Fruit fly (Drosophila melanogaster) whole organism, embryonic: ENCODE results near the gene CG42494.

ENCODE experiments used
- Asciz ChIP-seq: fragments of 200-800 bp; sonication (Bioruptor generic); optimal IDR thresholded peaks from 2 replicates; lab custom pipeline; 2017; ENCODE audit warnings: missing biosample characterization, mild to moderate bottlenecking, missing genetic modification characterization, missing genetic modification reagents
- Bgb ChIP-seq: fragments of 200-800 bp; sonication (Bioruptor generic); IDR thresholded peaks from 2 replicates; pipeline ENCODE4 v1.3.6; 2022; ENCODE audit warnings: missing biosample characterization, missing genetic modification characterization; ENCODE audit not compliant: partially characterized antibody
- C15 ChIP-seq: fragments of 200-800 bp; sonication (Bioruptor generic); IDR thresholded peaks from 3 replicates; pipeline ENCODE4 v1.3.6; 2022; ENCODE audit warnings: missing biosample characterization, missing genetic modification characterization
- CG12236 ChIP-seq: fragments of 200-800 bp; sonication (Bioruptor generic); optimal IDR thresholded peaks from 2 replicates; lab custom pipeline; 2016; ENCODE audit warnings: missing biosample characterization, missing genetic modification characterization
- CG12769 ChIP-seq: fragments of 200-800 bp; sonication (Bioruptor generic); optimal IDR thresholded peaks from 2 replicates; lab custom pipeline; 2019; ENCODE audit warnings: missing biosample characterization, mild to moderate bottlenecking, missing genetic modification characterization, moderate library complexity
- CG1602 ChIP-seq: fragments of 200-800 bp; sonication (Bioruptor generic); optimal IDR thresholded peaks from 3 replicates; lab custom pipeline; 2016; ENCODE audit warnings: missing biosample characterization, missing genetic modification characterization
- CG2116 ChIP-seq: fragments of 200-800 bp; sonication (Bioruptor generic); optimal IDR thresholded peaks from 3 replicates; lab custom pipeline; 2018; ENCODE audit warnings: missing biosample characterization, mild to moderate bottlenecking, missing genetic modification characterization
- CG30020 ChIP-seq: fragments of 200-800 bp; optimal IDR thresholded peaks from 2 replicates; lab custom pipeline; 2019; ENCODE audit warnings: missing biosample characterization, mild to moderate bottlenecking, missing genetic modification characterization, moderate library complexity
- CG31441 ChIP-seq: fragments of 200-800 bp; sonication (Bioruptor generic); IDR thresholded peaks from 2 replicates; pipeline ENCODE4 v1.3.6; 2022; ENCODE audit warnings: missing biosample characterization, missing genetic modification characterization
- CG32532 ChIP-seq: fragments of 200-800 bp; sonication (Bioruptor generic); IDR thresholded peaks from 2 replicates; pipeline ENCODE4 v1.3.6; 2022; ENCODE audit warnings: missing biosample characterization, missing genetic modification characterization
- CG3847 ChIP-seq: fragments of 200-800 bp; sonication (Bioruptor generic); IDR thresholded peaks from 2 replicates; pipeline ENCODE4 v1.3.6; 2022; ENCODE audit warnings: missing biosample characterization, missing genetic modification characterization
- CG4730 ChIP-seq: fragments of 200-800 bp; sonication (Bioruptor generic); IDR thresholded peaks from 2 replicates; pipeline ENCODE4 v1.3.6; 2022; ENCODE audit warnings: missing biosample characterization, missing genetic modification characterization
- CG5180 ChIP-seq: fragments of 200-800 bp; sonication (Bioruptor generic); optimal IDR thresholded peaks from 3 replicates; lab custom pipeline; 2017; ENCODE audit warnings: missing biosample characterization, missing genetic modification characterization, mild to moderate bottlenecking, moderate library complexity, missing genetic modification reagents
- CG7928 ChIP-seq: fragments of 200-800 bp; sonication (Bioruptor generic); optimal IDR thresholded peaks from 2 replicates; lab custom pipeline; 2017; ENCODE audit warnings: missing biosample characterization, mild to moderate bottlenecking, missing genetic modification characterization
- CG9609 ChIP-seq: fragments of 200-800 bp; sonication (Bioruptor generic); optimal IDR thresholded peaks from 3 replicates; lab custom pipeline; 2016; ENCODE audit warnings: missing biosample characterization, missing genetic modification characterization
- CTCF ChIP-seq: fragments of 200-800 bp; sonication (Bioruptor generic); optimal IDR thresholded peaks from 2 replicates; lab custom pipeline; 2017; ENCODE audit warnings: missing biosample characterization, mild to moderate bottlenecking, missing genetic modification characterization, moderate library complexity
- Dbx ChIP-seq: fragments of 200-800 bp; sonication (Bioruptor generic); IDR thresholded peaks from 3 replicates; pipeline ENCODE4 v1.3.6; 2022; ENCODE audit warnings: missing biosample characterization, missing genetic modification characterization
- Dfd ChIP-seq, 2 experiments: fragments of >200 bp; optimal IDR thresholded peaks; 2 replicates each; lab custom pipeline; 2017; ENCODE audit warnings: missing biosample characterization in 2 of 2, missing genetic modification characterization in 2 of 2
- ERR ChIP-seq: fragments of 200-800 bp; sonication (Bioruptor generic); optimal IDR thresholded peaks from 2 replicates; lab custom pipeline; 2016; ENCODE audit warnings: missing biosample characterization, missing genetic modification characterization
- Ets65A ChIP-seq: fragments of 200-800 bp; sonication (Bioruptor generic); peaks from one replicate; lab custom pipeline; 2016; ENCODE audit warnings: missing biosample characterization, missing genetic modification characterization
- Ets97D ChIP-seq: fragments of 200-800 bp; sonication (Bioruptor generic); optimal IDR thresholded peaks from 3 replicates; lab custom pipeline; 2016; ENCODE audit warnings: missing biosample characterization, missing genetic modification characterization
- HmgD ChIP-seq: fragments of 200-800 bp; sonication (Bioruptor generic); optimal IDR thresholded peaks from 3 replicates; lab custom pipeline; 2016; ENCODE audit warnings: missing biosample characterization, missing genetic modification characterization
- Hmr ChIP-seq: fragments of 200-800 bp; sonication (Bioruptor generic); optimal IDR thresholded peaks from 3 replicates; lab custom pipeline; 2017; ENCODE audit warnings: mild to moderate bottlenecking, missing biosample characterization, missing genetic modification reagents, missing genetic modification characterization
- Oli ChIP-seq: fragments of 200-800 bp; sonication (Bioruptor generic); optimal IDR thresholded peaks from 2 replicates; lab custom pipeline; 2018; ENCODE audit warnings: missing biosample characterization, mild to moderate bottlenecking, missing genetic modification characterization, moderate library complexity
- bigmax ChIP-seq: fragments of 200-800 bp; sonication (Bioruptor generic); optimal IDR thresholded peaks from 2 replicates; lab custom pipeline; 2018; ENCODE audit warnings: missing biosample characterization, mild to moderate bottlenecking, missing genetic modification characterization
- btn ChIP-seq: fragments of 200-800 bp; sonication (Bioruptor generic); optimal IDR thresholded peaks from 2 replicates; lab custom pipeline; 2016; ENCODE audit warnings: missing biosample characterization, missing genetic modification characterization
- crc ChIP-seq: fragments of 200-800 bp; sonication (Bioruptor generic); optimal IDR thresholded peaks from 2 replicates; lab custom pipeline; 2016; ENCODE audit warnings: missing biosample characterization, missing genetic modification characterization
- cwo ChIP-seq: fragments of 200-800 bp; sonication (Bioruptor generic); optimal IDR thresholded peaks from 3 replicates; lab custom pipeline; 2017; ENCODE audit warnings: missing biosample characterization, missing genetic modification characterization, mild to moderate bottlenecking, moderate library complexity, missing genetic modification reagents
- dysf ChIP-seq: fragments of 200-800 bp; sonication (Bioruptor generic); IDR thresholded peaks from 3 replicates; pipeline ENCODE4 v1.3.6; 2022; ENCODE audit warnings: missing biosample characterization, missing genetic modification characterization
- gem ChIP-seq: fragments of 200-800 bp; sonication (Bioruptor generic); optimal IDR thresholded peaks from 2 replicates; lab custom pipeline; 2019; ENCODE audit warnings: missing biosample characterization, mild to moderate bottlenecking, missing genetic modification characterization, moderate library complexity
- gsb ChIP-seq: fragments of 200-800 bp; sonication (Bioruptor generic); IDR thresholded peaks from 2 replicates; pipeline ENCODE4 v1.3.6; 2022; ENCODE audit warnings: missing biosample characterization, missing genetic modification characterization
- hkb ChIP-seq, 2 experiments: fragments of 200-800 bp in 1 of 2; fragments of >200 bp in 1 of 2; sonication (Bioruptor generic) in 1 of 2; IDR thresholded peaks in 1 of 2; optimal IDR thresholded peaks in 1 of 2; 2 replicates each; pipeline versions ENCODE4 v1.3.6 to Lab custom; 2017 to 2022; ENCODE audit warnings: missing biosample characterization in 1 of 2, missing genetic modification characterization in 1 of 2
- lab ChIP-seq: fragments of 200-800 bp; sonication (Bioruptor generic); optimal IDR thresholded peaks from 3 replicates; lab custom pipeline; 2017; ENCODE audit warnings: missing biosample characterization, missing genetic modification characterization, mild to moderate bottlenecking, moderate library complexity, missing genetic modification reagents
- lola ChIP-seq, 3 experiments: fragments of >200 bp in 2 of 3; fragments of 200-800 bp in 1 of 3; sonication (Bioruptor generic) in 1 of 3; optimal IDR thresholded peaks; 2 replicates each; lab custom pipeline; 2017 to 2019; ENCODE audit warnings: missing biosample characterization in 3 of 3, missing genetic modification characterization in 3 of 3, mild to moderate bottlenecking in 1 of 3, moderate library complexity in 1 of 3
- mam ChIP-seq: fragments of 200-800 bp; sonication (Bioruptor generic); optimal IDR thresholded peaks from 3 replicates; lab custom pipeline; 2016; ENCODE audit warnings: missing biosample characterization, missing genetic modification characterization
- mirr ChIP-seq: fragments of 200-800 bp; sonication (Bioruptor generic); optimal IDR thresholded peaks from 3 replicates; lab custom pipeline; 2018; ENCODE audit warnings: missing biosample characterization, mild to moderate bottlenecking, missing genetic modification characterization
- nom ChIP-seq: fragments of 200-800 bp; sonication (Bioruptor generic); optimal IDR thresholded peaks from 2 replicates; lab custom pipeline; 2017; ENCODE audit warnings: missing biosample characterization, missing genetic modification characterization, mild to moderate bottlenecking, moderate library complexity, missing genetic modification reagents
- org-1 ChIP-seq: fragments of 200-800 bp; sonication (Bioruptor generic); optimal IDR thresholded peaks from 2 replicates; lab custom pipeline; 2017; ENCODE audit warnings: missing biosample characterization, missing genetic modification characterization
- pros ChIP-seq: fragments of 200-800 bp; sonication (Bioruptor generic); optimal IDR thresholded peaks from 3 replicates; lab custom pipeline; 2019; ENCODE audit warnings: missing biosample characterization, mild to moderate bottlenecking, missing genetic modification characterization, moderate library complexity
- pzg ChIP-seq: fragments of 200-800 bp; sonication (Bioruptor generic); optimal IDR thresholded peaks from 3 replicates; lab custom pipeline; 2018; ENCODE audit warnings: missing biosample characterization, mild to moderate bottlenecking, missing genetic modification characterization, moderate library complexity
- sd ChIP-seq: fragments of 200-800 bp; sonication (Bioruptor generic); optimal IDR thresholded peaks from 3 replicates; lab custom pipeline; 2018; ENCODE audit warnings: missing biosample characterization, mild to moderate bottlenecking, missing genetic modification characterization, moderate library complexity
- ssp ChIP-seq: fragments of 200-800 bp; sonication (Bioruptor generic); IDR thresholded peaks from 2 replicates; pipeline ENCODE4 v1.3.6; 2022; ENCODE audit warnings: missing biosample characterization, missing genetic modification characterization
- sug ChIP-seq: fragments of 200-800 bp; optimal IDR thresholded peaks from 2 replicates; lab custom pipeline; 2019; ENCODE audit warnings: missing biosample characterization, mild to moderate bottlenecking, missing genetic modification characterization, moderate library complexity
- toy ChIP-seq: fragments of 200-800 bp; sonication (Bioruptor generic); IDR thresholded peaks from 2 replicates; pipeline ENCODE4 v1.3.6; 2022; ENCODE audit warnings: missing biosample characterization, missing genetic modification characterization
- tx ChIP-seq: fragments of 200-800 bp; sonication (Bioruptor generic); optimal IDR thresholded peaks from 2 replicates; lab custom pipeline; 2016; ENCODE audit warnings: missing biosample characterization, missing genetic modification characterization
- vnd ChIP-seq: fragments of 200-800 bp; sonication (Bioruptor generic); IDR thresholded peaks from 3 replicates; pipeline ENCODE4 v1.3.6; 2022; ENCODE audit warnings: missing biosample characterization, missing genetic modification characterization; ENCODE audit not compliant: partially characterized antibody
- zfh1 ChIP-seq: fragments of 200-800 bp; sonication (Bioruptor generic); IDR thresholded peaks from 3 replicates; pipeline ENCODE4 v1.3.6; 2022; ENCODE audit warnings: missing biosample characterization, missing genetic modification characterization

Gene CG42494

dm6 chr3L:3197464-3197863 lies 13.3 kb downstream of the CG42494 start, which contains the start of gene CG14966 (continued):
- peak; percentile 8 for TF ChIP-seq bigmax (GFP tag; lab: Kevin White, UChicago)
- TF ChIP-seq Dbx (GFP tag; lab: Robert Waterston, UW): peak; percentile 57; the same call in 2 of the 3 replicates
- TF ChIP-seq CG2116: peak; percentile 43
- no peak for TF ChIP-seq hkb (optimal IDR thresholded peaks at IDR 0.05; lab: Kevin White, UChicago)
- TF ChIP-seq hkb (GFP tag; IDR thresholded peaks at IDR 0.05; lab: Robert Waterston, UW): no peak
- peak; percentile 75 for TF ChIP-seq vnd
- peak; percentile 25 for TF ChIP-seq ERR (GFP tag; lab: Kevin White, UChicago)
- peak; percentile 97 for TF ChIP-seq CG7928
- TF ChIP-seq pzg (GFP tag; lab: Kevin White, UChicago): peak; percentile 89
- peak; percentile 14 for TF ChIP-seq lab (GFP tag; lab: Kevin White, UChicago)
- TF ChIP-seq CG12769 (tag; lab: Kevin White, UChicago): peak; percentile 44
- peak; percentile 67 for TF ChIP-seq Ets97D
- peak; percentile 44 for TF ChIP-seq CG3847 (GFP tag; lab: Robert Waterston, UW)

- TF ChIP-seq CG4730 (peak; percentile 47), Hmr (GFP tag; lab: Kevin White, UChicago) (peak; percentile 76), crc (GFP tag; lab: Kevin White, UChicago) (peak; percentile 48), CG12236 (GFP tag; lab: Kevin White, UChicago) (peak; percentile 41), CG31441 (GFP tag; lab: Robert Waterston, UW) (no peak), mam (GFP tag; lab: Kevin White, UChicago) (peak; percentile 79), org-1 (GFP tag; lab: Kevin White, UChicago) (peak; percentile 30), pzg (GFP tag; lab: Kevin White, UChicago) (peak; percentile 93), CG32532 (GFP tag; lab: Robert Waterston, UW) (peak; percentile 81), sd (tag; lab: Kevin White, UChicago) (no peak), Ets65A (GFP tag; lab: Kevin White, UChicago) (peak; percentile 98), Bgb (GFP tag; lab: Robert Waterston, UW) (no peak; the same call in 1 of the 2 replicates), pros (GFP tag; lab: Kevin White, UChicago) (no peak), btn (GFP tag; lab: Kevin White, UChicago) (peak; percentile 58), HmgD (GFP tag; lab: Kevin White, UChicago) (peak; percentile 65), Oli (tag; lab: Kevin White, UChicago) (peak; percentile 54), dysf (peak; percentile 74), sug (tag; lab: Kevin White, UChicago) (no peak), bigmax (GFP tag; lab: Kevin White, UChicago) (no peak), cwo (peak; percentile 61), nom (peak; percentile 84), CG30020 (tag; lab: Kevin White, UChicago) (peak; percentile 78), mirr (GFP tag; lab: Kevin White, UChicago) (peak; percentile 70), gem (no peak), Dfd (GFP tag; optimal IDR thresholded peaks at IDR 0.05; lab: Kevin White, UChicago) (no peak), Asciz (GFP tag; lab: Kevin White, UChicago) (no peak), C15 (GFP tag; lab: Robert Waterston, UW) (no peak), CG5180 (GFP tag; lab: Kevin White, UChicago) (no peak), tx (GFP tag; lab: Kevin White, UChicago) (peak; percentile 67), toy (GFP tag; lab: Robert Waterston, UW) (peak; percentile 40; the same call in 1 of the 2 replicates), gsb (no peak), zfh1 (GFP tag; lab: Robert Waterston, UW) (peak; percentile 67; the same call in 2 of the 3 replicates), CG1602 (GFP tag; lab: Kevin White, UChicago) (peak; percentile 66), CG9609 (GFP tag; lab: Kevin White, UChicago) (peak; percentile 82), ssp (GFP tag; lab: Robert Waterston, UW) (peak; percentile 46), lola (GFP tag; optimal IDR thresholded peaks at IDR 0.05; lab: Kevin White, UChicago) (peak in 1 of 3 experiments; percentile 71), CTCF (GFP tag; lab: Kevin White, UChicago) (no peak)
Observed at dm6 chr3L:3198447-3199402, 14.5 kb downstream of the CG42494 start, which contains the start of the genes CG32276 and gry. Gene CG32276, minus strand, starts transcription at chr3L:3199047. Gene gry, plus strand, starts transcription at chr3L:3199090.
